Worm (Caenorhabditis elegans) whole organism, L3 larva: ENCODE data around the gene srj-55.

Experiments
- egl-27 ChIP-seq: sonication (generic microtip); optimal IDR thresholded peaks from 4 replicates; lab custom pipeline; 2017; ENCODE audit warnings: missing biosample characterization, missing genetic modification reagents, missing genetic modification characterization
- elt-3 ChIP-seq, 3 experiments: fragments of 150-350 bp in 1 of 3; sonication (generic microtip) in 2 of 3; optimal IDR thresholded peaks; 2 replicates in 2 of 3; 4 replicates in 1 of 3; lab custom pipeline; 2014 to 2017; ENCODE audit warnings: missing biosample characterization in 3 of 3, missing genetic modification characterization in 3 of 3
- jun-1 ChIP-seq: fragments of 150-350 bp; optimal IDR thresholded peaks from 2 replicates; lab custom pipeline; 2014; ENCODE audit warnings: missing biosample characterization, missing genetic modification reagents, missing genetic modification characterization
- lin-39 ChIP-seq: fragments of 150-350 bp; optimal IDR thresholded peaks from 2 replicates; lab custom pipeline; 2018; ENCODE audit warnings: missing biosample characterization, missing genetic modification reagents, missing genetic modification characterization
- mml-1 ChIP-seq: fragments of 150-350 bp; sonication (generic microtip); optimal IDR thresholded peaks from 3 replicates; lab custom pipeline; 2014; ENCODE audit warnings: missing biosample characterization, missing genetic modification characterization
- nfya-1 ChIP-seq: sonication (generic microtip); optimal IDR thresholded peaks from 2 replicates; lab custom pipeline; 2017; ENCODE audit warnings: missing genetic modification characterization, mild to moderate bottlenecking, missing compliant biosample characterization, antibody characterized with exemption, moderate library complexity; ENCODE audit not compliant: insufficient read depth
- pha-4 ChIP-seq: fragments of 150-350 bp; optimal IDR thresholded peaks from 2 replicates; lab custom pipeline; 2014; ENCODE audit warnings: missing biosample characterization, missing genetic modification reagents, missing genetic modification characterization
- pqm-1 ChIP-seq: fragments of 150-350 bp; optimal IDR thresholded peaks from 2 replicates; lab custom pipeline; 2017; ENCODE audit warnings: missing biosample characterization, missing genetic modification characterization, inconsistent platforms

DNA sequence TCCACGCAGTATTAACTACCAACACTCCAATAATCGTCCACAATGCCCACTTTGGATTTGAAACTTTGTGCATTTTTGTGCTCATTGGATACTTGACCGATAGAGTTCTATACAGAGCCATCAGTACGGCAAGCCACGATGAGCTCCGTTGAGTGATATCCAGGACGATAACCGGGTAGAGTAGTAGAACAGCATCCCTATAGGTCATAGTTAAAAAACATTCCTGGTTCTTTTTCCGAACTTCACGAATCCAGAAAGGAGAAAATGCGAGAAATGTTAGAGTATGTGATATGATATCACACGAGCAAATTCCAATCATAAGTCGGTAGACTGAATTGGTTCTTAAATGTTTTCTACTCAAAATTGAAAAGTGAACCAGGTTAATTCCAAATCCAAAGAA, 30.5 kb upstream of the srj-55 start:
- TF ChIP-seq mml-1 (tag; lab: Kevin White, UChicago) (no peak), jun-1 (tag; lab: Kevin White, UChicago) (no peak), lin-39 (tag; lab: Kevin White, UChicago) (no peak), pha-4 (tag; lab: Kevin White, UChicago) (no peak), nfya-1 (tag; lab: Kevin White, UChicago) (no peak), pqm-1 (tag; lab: Kevin White, UChicago) (no peak), elt-3 (tag; optimal IDR thresholded peaks at IDR 0.05; lab: Kevin White, UChicago) (no peak), egl-27 (tag; lab: Kevin White, UChicago) (no peak)
